Worm (Caenorhabditis elegans): ENCODE data around the gene alkb-8.

The alkb-8 gene

DNA sequence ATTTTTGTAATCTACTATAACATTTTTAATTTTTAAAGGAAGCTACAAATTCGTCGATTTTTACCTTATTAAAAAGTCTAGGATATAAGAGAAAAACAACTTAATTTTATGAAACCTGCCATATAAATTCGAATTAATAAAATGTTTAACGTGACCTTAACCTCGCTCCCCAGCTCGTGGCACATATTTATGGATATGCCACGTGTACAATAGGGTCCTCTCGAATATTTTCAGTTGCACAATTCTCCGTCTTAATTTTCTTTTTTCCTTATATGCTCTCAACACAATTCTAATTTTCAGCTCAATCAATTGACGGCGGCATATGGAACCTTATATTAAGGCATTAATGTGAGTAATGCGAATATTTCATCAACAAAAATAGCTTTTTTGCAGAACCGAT lies 27.2 kb downstream of the alkb-8 start, which contains the start of gene F34D10.4:
TSS of gene F34D10.4 (plus strand) at position 301 of the 400 bp plus-strand sequence.
- TF ChIP-seq isw-1 (GFP tag; IDR thresholded peaks at IDR 0.05) (no peak), hpl-2 (GFP tag; optimal IDR thresholded peaks at IDR 0.05) (peak; percentile 30)

DNA sequence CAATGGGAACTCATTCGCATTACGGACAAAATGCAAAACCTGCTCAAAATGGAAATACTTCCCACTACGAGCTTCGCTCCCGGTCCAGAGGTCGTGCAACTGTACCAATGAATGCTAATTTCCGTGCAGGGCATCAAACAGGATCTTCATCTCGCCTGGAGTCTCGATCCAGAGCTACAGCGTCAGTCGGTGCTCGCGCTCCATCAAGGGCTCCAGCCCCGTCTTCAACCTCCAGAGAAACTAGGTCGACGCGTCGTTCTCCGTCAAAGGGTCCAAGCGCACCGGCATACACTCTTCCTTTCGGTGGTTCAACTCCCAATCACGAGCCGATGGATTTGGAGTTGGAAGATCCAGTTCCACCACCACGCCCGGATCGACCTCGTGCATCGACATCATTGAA lies 28.6 kb downstream of the alkb-8 start:
- TF ChIP-seq efl-1 (optimal IDR thresholded peaks at IDR 0.05) (no peak), efl-1 (GFP tag; optimal IDR thresholded peaks at IDR 0.05 in 1 of 2) (peak in 1 of 2 experiments; percentile 35), grh-1 (GFP tag; IDR thresholded peaks at IDR 0.05) (no peak)

DNA sequence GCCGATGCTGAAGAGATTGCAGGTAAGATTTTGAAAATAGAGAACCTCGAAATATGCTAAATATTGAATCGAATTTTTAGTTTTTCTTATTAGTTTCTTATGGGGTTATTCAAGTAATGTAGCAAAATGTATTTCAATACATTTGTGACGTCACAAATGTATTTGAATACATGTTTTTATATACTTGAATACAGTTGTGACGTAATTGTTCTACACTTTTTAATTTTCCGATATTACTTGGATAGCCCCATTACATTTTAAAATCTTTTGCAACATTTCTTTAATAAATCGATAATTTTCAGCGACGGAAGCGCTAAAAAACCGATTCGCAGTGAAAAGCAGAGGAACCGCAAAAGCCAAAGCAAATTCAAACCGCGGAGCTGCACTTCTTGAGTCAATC lies 29.2 kb downstream of the alkb-8 start:
- TF ChIP-seq unc-86 (tag; optimal IDR thresholded peaks at IDR 0.05) (no peak), dpl-1 (GFP tag; optimal IDR thresholded peaks at IDR 0.05) (no peak)

DNA sequence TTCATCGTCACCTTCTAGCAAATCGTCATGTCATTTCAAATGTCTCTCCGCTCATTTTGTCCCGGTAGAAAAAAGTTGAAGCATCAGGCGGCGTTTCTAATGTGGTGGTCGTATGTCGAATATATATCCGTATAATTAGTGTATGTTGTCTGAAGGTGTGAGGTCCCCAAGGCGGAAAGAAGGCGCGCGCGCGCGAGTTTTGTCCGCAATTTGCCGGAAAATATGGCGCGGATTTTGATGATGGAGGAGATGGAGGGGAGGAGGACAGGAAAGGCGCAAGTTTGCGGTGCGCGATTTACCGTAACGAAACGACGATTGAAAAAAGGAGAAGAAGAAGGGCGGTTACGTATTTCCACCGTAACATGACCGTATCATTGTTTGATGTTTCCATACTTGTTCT lies 33.0 kb downstream of the alkb-8 start:
- no peak for TF ChIP-seq ceh-63 (GFP tag; optimal IDR thresholded peaks at IDR 0.05)
- TF ChIP-seq ceh-8 (GFP tag; optimal IDR thresholded peaks at IDR 0.05) = no peak
- no peak for TF ChIP-seq nhr-20 (tag; optimal IDR thresholded peaks at IDR 0.05)
- no peak for TF ChIP-seq hlh-17 (GFP tag; optimal IDR thresholded peaks at IDR 0.05; ENCODE audit: borderline replicate concordance)
- TF ChIP-seq egl-27 (tag; optimal IDR thresholded peaks at IDR 0.05) = no peak
- TF ChIP-seq hlh-4 (tag; optimal IDR thresholded peaks at IDR 0.05) = no peak
- no peak for TF ChIP-seq nhr-11 (tag; optimal IDR thresholded peaks at IDR 0.05)
- no peak for TF ChIP-seq unc-130 (tag; optimal IDR thresholded peaks at IDR 0.05)
- TF ChIP-seq nhr-28 (tag; optimal IDR thresholded peaks at IDR 0.05) = no peak

DNA sequence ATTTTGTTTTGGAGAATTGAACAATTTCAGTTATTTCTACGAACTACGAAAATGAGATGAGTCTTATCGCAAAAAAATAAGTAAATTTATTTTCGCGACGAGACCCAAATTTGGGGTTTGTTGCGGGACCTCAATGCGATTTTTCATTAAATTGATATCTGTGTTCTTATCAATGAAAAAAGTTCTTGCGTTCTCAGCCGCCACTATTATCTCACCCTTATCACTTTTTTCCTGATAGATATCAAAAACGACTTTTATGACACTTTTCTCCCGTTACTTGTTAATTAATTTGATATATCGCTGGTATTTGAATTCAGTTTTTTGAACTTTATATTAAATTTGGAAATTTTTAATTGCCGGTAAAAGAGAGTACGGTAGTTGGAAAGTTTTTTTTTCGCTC lies 34.2 kb downstream of the alkb-8 start:
- TF ChIP-seq F16B12.6 (tag; optimal IDR thresholded peaks at IDR 0.05) (no peak), dsc-1 (tag; optimal IDR thresholded peaks at IDR 0.05) (no peak), aha-1 (tag; optimal IDR thresholded peaks at IDR 0.05) (no peak), nhr-84 (tag; optimal IDR thresholded peaks at IDR 0.05) (no peak), nhr-47 (tag; optimal IDR thresholded peaks at IDR 0.05) (no peak), unc-86 (tag; optimal IDR thresholded peaks at IDR 0.05) (no peak), tbx-2 (tag; optimal IDR thresholded peaks at IDR 0.05) (no peak), pax-3 (tag; optimal IDR thresholded peaks at IDR 0.05) (no peak), nhr-77 (tag; optimal IDR thresholded peaks at IDR 0.05) (no peak)

DNA sequence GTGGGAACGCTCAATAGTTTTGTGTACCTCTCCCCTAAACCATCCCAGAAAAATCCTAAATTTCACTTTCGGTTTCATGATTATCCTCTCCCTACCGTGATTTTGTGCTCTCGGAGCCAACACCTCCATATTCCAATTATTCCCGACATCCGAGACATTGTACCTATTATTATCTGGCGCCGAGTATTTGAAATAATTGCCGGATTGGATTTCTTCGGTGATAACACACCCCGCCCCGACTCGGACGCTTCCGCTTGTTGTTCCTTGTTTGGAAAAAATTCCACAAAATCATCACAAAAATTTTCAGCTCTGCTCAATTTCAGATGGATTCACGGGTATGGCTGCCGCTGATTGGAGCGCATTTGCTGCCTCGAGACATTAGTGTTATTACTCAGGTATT lies 36.0 kb downstream of the alkb-8 start, which contains the start of gene lin-48:
TSS of gene lin-48 (plus strand) at position 301 of the 400 bp plus-strand sequence.
- no peak for TF ChIP-seq egl-13 (tag; optimal IDR thresholded peaks at IDR 0.05)
- no peak for TF ChIP-seq mab-9 (GFP tag; IDR thresholded peaks at IDR 0.05)
- no peak for TF ChIP-seq lin-13 (GFP tag; optimal IDR thresholded peaks at IDR 0.05)
- no peak for TF ChIP-seq ceh-8 (GFP tag; optimal IDR thresholded peaks at IDR 0.05)
- no peak for TF ChIP-seq vab-15 (tag; optimal IDR thresholded peaks at IDR 0.05)
- no peak for TF ChIP-seq ceh-88 (GFP tag; IDR thresholded peaks at IDR 0.05)
- TF ChIP-seq swsn-7 (tag; optimal IDR thresholded peaks at IDR 0.05) = no peak
- no peak for TF ChIP-seq nhr-28 (tag; optimal IDR thresholded peaks at IDR 0.05)
- no peak for TF ChIP-seq alr-1 (tag; optimal IDR thresholded peaks at IDR 0.05; ENCODE audit: borderline replicate concordance)
- no peak for TF ChIP-seq nhr-19 (GFP tag; conservative IDR thresholded peaks at IDR 0.05)
- TF ChIP-seq unc-130 (tag; optimal IDR thresholded peaks at IDR 0.05) = no peak
- no peak for TF ChIP-seq fkh-4 (tag; optimal IDR thresholded peaks at IDR 0.05; ENCODE audit: borderline replicate concordance)
- no peak for TF ChIP-seq grh-1 (GFP tag; IDR thresholded peaks at IDR 0.05)
- TF ChIP-seq ceh-63 (GFP tag; optimal IDR thresholded peaks at IDR 0.05) = no peak
- no peak for TF ChIP-seq isw-1 (GFP tag; IDR thresholded peaks at IDR 0.05)
- TF ChIP-seq Y116A8C.19 (tag; optimal IDR thresholded peaks at IDR 0.05; ENCODE audit: borderline replicate concordance) = no peak

All from whole organism, L1 larva.